Worm (Caenorhabditis elegans) whole organism, L4 larva: ENCODE measurements around the gene wrt-7.

ENCODE experiments used
- F26F4.8 ChIP-seq: fragments of 200-800 bp; sonication (Bioruptor generic); conservative IDR thresholded peaks from 2 replicates; pipeline ENCODE4 v1.3.6; 2022; ENCODE audit warnings: missing genetic modification characterization, missing compliant biosample characterization
- F44E2.7 ChIP-seq: fragments of 200-800 bp; sonication (Bioruptor generic); IDR thresholded peaks from 2 replicates; pipeline ENCODE4 v2.1.2; 2022; ENCODE audit warnings: missing genetic modification characterization, missing compliant biosample characterization
- F49E8.2 ChIP-seq: sonication (generic microtip); optimal IDR thresholded peaks from 2 replicates; lab custom pipeline; 2016; ENCODE audit warnings: missing compliant biosample characterization, mild to moderate bottlenecking, missing genetic modification characterization, borderline replicate concordance
- Y48G9A.11 ChIP-seq: fragments of 200-800 bp; sonication (Bioruptor generic); IDR thresholded peaks from 2 replicates; pipeline ENCODE4 v1.3.6; 2022; ENCODE audit warnings: missing genetic modification reagents, missing genetic modification characterization, missing compliant biosample characterization
- Y5F2A.4 ChIP-seq: fragments of 200-800 bp; sonication (Bioruptor generic); optimal IDR thresholded peaks from 2 replicates; lab custom pipeline; 2018; ENCODE audit warnings: mild to moderate bottlenecking, missing genetic modification characterization, missing compliant biosample characterization
- ama-1 ChIP-seq: fragments of 150-350 bp; optimal IDR thresholded peaks from 2 replicates; lab custom pipeline; 2014; ENCODE audit warnings: inconsistent platforms, mixed read lengths
- ceh-28 ChIP-seq: fragments of 150-350 bp; optimal IDR thresholded peaks from 2 replicates; lab custom pipeline; 2014; ENCODE audit warnings: missing biosample characterization, missing genetic modification reagents, missing genetic modification characterization
- ceh-32 ChIP-seq: sonication (generic microtip); optimal IDR thresholded peaks from 2 replicates; lab custom pipeline; 2016; ENCODE audit warnings: mild to moderate bottlenecking, missing genetic modification characterization, missing compliant biosample characterization; ENCODE audit not compliant: poor library complexity
- ceh-44 ChIP-seq: fragments of 200-800 bp; sonication (Bioruptor generic); IDR thresholded peaks from 2 replicates; pipeline ENCODE4 v1.3.6; 2022; ENCODE audit warnings: missing genetic modification reagents, missing genetic modification characterization, missing compliant biosample characterization
- ces-1 ChIP-seq: fragments of 150-350 bp; sonication (generic microtip); optimal IDR thresholded peaks from 4 replicates; lab custom pipeline; 2014; ENCODE audit warnings: missing biosample characterization, missing genetic modification reagents, missing genetic modification characterization
- cey-2 ChIP-seq: sonication (generic microtip); optimal IDR thresholded peaks from 3 replicates; lab custom pipeline; 2017; ENCODE audit warnings: missing genetic modification characterization, mild to moderate bottlenecking, missing compliant biosample characterization, antibody characterized with exemption, borderline replicate concordance; ENCODE audit not compliant: insufficient read depth
- daf-16 ChIP-seq, 3 experiments: sonication (generic microtip); optimal IDR thresholded peaks; 2 replicates each; lab custom pipeline; 2016 to 2017; ENCODE audit warnings: missing genetic modification characterization in 3 of 3, missing genetic modification reagents in 3 of 3, mild to moderate bottlenecking in 2 of 3, missing compliant biosample characterization in 2 of 3, missing biosample characterization in 1 of 3, moderate library complexity in 1 of 3
- daf-19 ChIP-seq: fragments of 200-800 bp; sonication (Bioruptor generic); conservative IDR thresholded peaks from 2 replicates; pipeline ENCODE4 v1.3.6; 2022; ENCODE audit warnings: missing genetic modification characterization, missing compliant biosample characterization
- dmd-8 ChIP-seq: fragments of 200-800 bp; sonication (Bioruptor generic); IDR thresholded peaks from 2 replicates; pipeline ENCODE4 v1.3.6; 2022; ENCODE audit warnings: missing genetic modification characterization, missing compliant biosample characterization
- dmd-9 ChIP-seq: fragments of 200-800 bp; sonication (Bioruptor generic); IDR thresholded peaks from 2 replicates; pipeline ENCODE4 v1.3.6; 2022; ENCODE audit warnings: missing genetic modification reagents, missing genetic modification characterization, missing compliant biosample characterization
- dpl-1 ChIP-seq: fragments of 150-350 bp; optimal IDR thresholded peaks from 2 replicates; lab custom pipeline; 2014; ENCODE audit warnings: missing biosample characterization, missing genetic modification reagents, missing genetic modification characterization
- gei-8 ChIP-seq: fragments of 200-800 bp; sonication (Bioruptor generic); optimal IDR thresholded peaks from 2 replicates; lab custom pipeline; 2018; ENCODE audit warnings: mild to moderate bottlenecking, missing genetic modification characterization, missing compliant biosample characterization
- hlh-30 ChIP-seq: sonication (generic microtip); optimal IDR thresholded peaks from 2 replicates; lab custom pipeline; 2017; ENCODE audit warnings: antibody characterized with exemption, mild to moderate bottlenecking, missing genetic modification characterization, missing compliant biosample characterization; ENCODE audit not compliant: insufficient read depth
- jun-1 ChIP-seq: fragments of 150-350 bp; optimal IDR thresholded peaks from 2 replicates; lab custom pipeline; 2014; ENCODE audit warnings: missing biosample characterization, missing genetic modification reagents, missing genetic modification characterization
- lim-7 ChIP-seq: fragments of 200-800 bp; sonication (Bioruptor generic); IDR thresholded peaks from 2 replicates; pipeline ENCODE4 v1.3.6; 2022; ENCODE audit warnings: missing genetic modification characterization, missing compliant biosample characterization
- lin-1 ChIP-seq: fragments of 200-800 bp; sonication (Bioruptor generic); IDR thresholded peaks from 2 replicates; pipeline ENCODE4 v1.3.6; 2022; ENCODE audit warnings: missing genetic modification reagents, missing genetic modification characterization, missing compliant biosample characterization
- lin-29 ChIP-seq: fragments of 200-800 bp; sonication (Bioruptor generic); IDR thresholded peaks from 2 replicates; pipeline ENCODE4 v1.3.6; 2022; ENCODE audit warnings: missing genetic modification reagents, missing genetic modification characterization, missing compliant biosample characterization
- lin-38 ChIP-seq: fragments of 200-800 bp; sonication (Bioruptor generic); IDR thresholded peaks from 2 replicates; pipeline ENCODE4 v1.3.6; 2022; ENCODE audit warnings: missing genetic modification reagents, missing genetic modification characterization, missing compliant biosample characterization
- lin-39 ChIP-seq: fragments of 150-350 bp; optimal IDR thresholded peaks from 2 replicates; lab custom pipeline; 2014; ENCODE audit warnings: missing biosample characterization, missing genetic modification reagents, missing genetic modification characterization
- lsy-2 ChIP-seq, 2 experiments: fragments of 150-350 bp in 1 of 2; sonication (generic microtip) in 1 of 2; optimal IDR thresholded peaks; 2 replicates each; lab custom pipeline; 2014 to 2017; ENCODE audit warnings: missing biosample characterization in 2 of 2, missing genetic modification characterization in 2 of 2
- madf-5 ChIP-seq, 2 experiments: fragments of 200-800 bp; sonication (Bioruptor generic); IDR thresholded peaks; 2 replicates each; pipeline ENCODE4 v1.3.6; 2022; ENCODE audit warnings: missing compliant biosample characterization in 2 of 2, missing genetic modification characterization in 2 of 2
- mes-2 ChIP-seq: sonication (generic microtip); optimal IDR thresholded peaks from 2 replicates; lab custom pipeline; 2016; ENCODE audit warnings: missing genotype, mild to moderate bottlenecking, missing genetic modification characterization, missing compliant biosample characterization; ENCODE audit not compliant: poor library complexity, severe bottlenecking
- mxl-2 ChIP-seq: fragments of 200-800 bp; sonication (Bioruptor generic); conservative IDR thresholded peaks from 2 replicates; pipeline ENCODE4 v1.3.6; 2022; ENCODE audit warnings: missing genetic modification reagents, missing genetic modification characterization, missing compliant biosample characterization
- mxl-3 ChIP-seq: fragments of 200-800 bp; sonication (Bioruptor generic); optimal IDR thresholded peaks from 2 replicates; lab custom pipeline; 2018; ENCODE audit warnings: mild to moderate bottlenecking, missing genetic modification characterization, missing compliant biosample characterization
- nhr-10 ChIP-seq: fragments of 150-350 bp; optimal IDR thresholded peaks from 2 replicates; lab custom pipeline; 2014; ENCODE audit warnings: missing biosample characterization, missing genetic modification characterization
- nhr-111 ChIP-seq: fragments of 200-800 bp; sonication (Bioruptor generic); optimal IDR thresholded peaks from 2 replicates; lab custom pipeline; 2018; ENCODE audit warnings: mild to moderate bottlenecking, missing genetic modification characterization, missing compliant biosample characterization
- nhr-28 ChIP-seq: fragments of 150-350 bp; optimal IDR thresholded peaks from 2 replicates; lab custom pipeline; 2014; ENCODE audit warnings: missing biosample characterization, missing genetic modification characterization
- pqm-1 ChIP-seq: sonication (generic microtip); optimal IDR thresholded peaks from 2 replicates; lab custom pipeline; 2017; ENCODE audit warnings: missing biosample characterization, missing genetic modification characterization
- rbr-2 ChIP-seq: sonication (generic microtip); optimal IDR thresholded peaks from 2 replicates; lab custom pipeline; 2016; ENCODE audit warnings: missing genotype, missing genetic modification characterization, missing compliant biosample characterization
- sdz-12 ChIP-seq: fragments of 200-800 bp; sonication (Bioruptor generic); optimal IDR thresholded peaks from 2 replicates; lab custom pipeline; 2018; ENCODE audit warnings: mild to moderate bottlenecking, missing genetic modification characterization, missing compliant biosample characterization
- skn-1 ChIP-seq: fragments of 150-350 bp; optimal IDR thresholded peaks from 2 replicates; lab custom pipeline; 2014; ENCODE audit warnings: missing biosample characterization, missing genetic modification characterization
- snpc-4 ChIP-seq: fragments of 150-350 bp; optimal IDR thresholded peaks from 2 replicates; lab custom pipeline; 2014; ENCODE audit warnings: missing biosample characterization, missing genetic modification characterization
- spr-3 ChIP-seq: fragments of 200-800 bp; sonication (Bioruptor generic); optimal IDR thresholded peaks from 2 replicates; lab custom pipeline; 2018; ENCODE audit warnings: mild to moderate bottlenecking, missing genetic modification characterization, missing compliant biosample characterization
- unc-62 ChIP-seq, 3 experiments: fragments of 150-350 bp in 1 of 3; sonication (generic microtip); optimal IDR thresholded peaks in 2 of 3; peaks in 1 of 3; 1 replicate in 1 of 3; 2 replicates in 2 of 3; lab custom pipeline; 2014 to 2017; ENCODE audit warnings: missing biosample characterization in 3 of 3, missing genetic modification characterization in 3 of 3, missing genetic modification reagents in 3 of 3, missing genotype in 1 of 3
- vab-7 ChIP-seq: fragments of 200-800 bp; sonication (Bioruptor generic); IDR thresholded peaks from 2 replicates; pipeline ENCODE4 v1.3.6; 2022; ENCODE audit warnings: missing genetic modification reagents, missing genetic modification characterization, missing compliant biosample characterization
- zfp-2 ChIP-seq: sonication (generic microtip); optimal IDR thresholded peaks from 2 replicates; lab custom pipeline; 2016; ENCODE audit warnings: mild to moderate bottlenecking, missing genetic modification characterization, missing compliant biosample characterization

The wrt-7 gene

ce11 chrV:15339363-15339762, 2.1 kb upstream of the wrt-7 start, which contains the start of gene clec-228:
TSS of gene clec-228 (minus strand) at chrV:15339463.
- TF ChIP-seq rbr-2 (tag; lab: Kevin White, UChicago) (no peak), skn-1 (no peak), zfp-2 (tag; lab: Kevin White, UChicago) (no peak), gei-8 (GFP tag; lab: Kevin White, UChicago) (no peak), dmd-9 (GFP tag; lab: Robert Waterston, UW) (no peak), ceh-44 (no peak), Y5F2A.4 (GFP tag; lab: Kevin White, UChicago) (no peak), sdz-12 (GFP tag; lab: Kevin White, UChicago) (no peak), lin-29 (GFP tag; lab: Robert Waterston, UW) (no peak), lin-1 (GFP tag; lab: Robert Waterston, UW) (no peak), lim-7 (no peak)

ce11 chrV:15332851-15333250, 4.5 kb downstream of the wrt-7 start, which contains the start of gene srw-113:
TSS of gene srw-113 (plus strand) at chrV:15333151.
- no peak for TF ChIP-seq lin-29 (GFP tag; lab: Robert Waterston, UW)
- no peak for TF ChIP-seq madf-5 (GFP tag; IDR thresholded peaks at IDR 0.05; lab: Robert Waterston, UW)
- TF ChIP-seq lin-38 = no peak
- TF ChIP-seq dmd-8 = no peak
- TF ChIP-seq F26F4.8 (GFP tag; lab: Robert Waterston, UW) = no peak
- no peak for TF ChIP-seq nhr-111
- TF ChIP-seq cey-2 (tag; lab: Kevin White, UChicago) = no peak
- no peak for TF ChIP-seq F44E2.7 (GFP tag; lab: Robert Waterston, UW)
- no peak for TF ChIP-seq lsy-2 (tag; optimal IDR thresholded peaks at IDR 0.05; lab: Kevin White, UChicago)
- no peak for TF ChIP-seq ceh-44
- no peak for TF ChIP-seq Y48G9A.11 (GFP tag; lab: Robert Waterston, UW)
- no peak for TF ChIP-seq daf-16 (GFP tag; optimal IDR thresholded peaks at IDR 0.05; lab: Kevin White, UChicago)
- TF ChIP-seq daf-16 (tag; optimal IDR thresholded peaks at IDR 0.05; lab: Kevin White, UChicago) = no peak
- TF ChIP-seq ceh-32 = no peak
- TF ChIP-seq mxl-3 (GFP tag; lab: Kevin White, UChicago) = no peak
- TF ChIP-seq, all 104 proteins: peak for 0

ce11 chrV:15330314-15330713, 7.0 kb downstream of the wrt-7 start, which contains the start of gene srh-295:
TSS of gene srh-295 (plus strand) at chrV:15330614.
- TF ChIP-seq daf-19 (GFP tag; lab: Robert Waterston, UW) (no peak), ceh-28 (no peak), F49E8.2 (no peak), ama-1 (no peak), daf-16 (GFP tag; optimal IDR thresholded peaks at IDR 0.05; lab: Kevin White, UChicago) (no peak), daf-16 (tag; optimal IDR thresholded peaks at IDR 0.05; lab: Kevin White, UChicago) (no peak)

- TF ChIP-seq nhr-111 (no peak), rbr-2 (tag; lab: Kevin White, UChicago) (no peak), nhr-28 (peak; percentile 0), hlh-30 (tag; lab: Kevin White, UChicago) (no peak), daf-16 (GFP tag; optimal IDR thresholded peaks at IDR 0.05; lab: Kevin White, UChicago) (no peak), daf-16 (tag; optimal IDR thresholded peaks at IDR 0.05; lab: Kevin White, UChicago) (peak; percentile 15), pqm-1 (tag; lab: Kevin White, UChicago) (peak; percentile 9)
- TF ChIP-seq, all 104 proteins: peak for 3
Observed at ce11 chrV:15327745-15328447, 9.4 kb downstream of the wrt-7 start, which contains the start of gene ZK1037.6. TSS of gene ZK1037.6 (minus strand) at chrV:15327795.

ce11 chrV:15323417-15323816, 13.9 kb downstream of the wrt-7 start:
- TF ChIP-seq skn-1 = no peak
- no peak for TF ChIP-seq Y5F2A.4 (GFP tag; lab: Kevin White, UChicago)
- no peak for TF ChIP-seq nhr-10 (tag; lab: Kevin White, UChicago)
- TF ChIP-seq spr-3 (GFP tag; lab: Kevin White, UChicago) = no peak
- TF ChIP-seq snpc-4 (tag; lab: Kevin White, UChicago) = no peak
- TF ChIP-seq mxl-2 (GFP tag; lab: Robert Waterston, UW) = no peak
- no peak for TF ChIP-seq dpl-1 (GFP tag; lab: Kevin White, UChicago)
- TF ChIP-seq mes-2 (tag; lab: Kevin White, UChicago) = no peak
- no peak for TF ChIP-seq unc-62 (GFP tag; optimal IDR thresholded peaks at IDR 0.05 in 1 of 2; lab: Kevin White, UChicago)
- TF ChIP-seq unc-62 (tag; optimal IDR thresholded peaks at IDR 0.05; lab: Kevin White, UChicago) = no peak
- no peak for TF ChIP-seq lsy-2 (tag; optimal IDR thresholded peaks at IDR 0.05; lab: Kevin White, UChicago)
- no peak for TF ChIP-seq lin-39 (tag; lab: Kevin White, UChicago)
- no peak for TF ChIP-seq F44E2.7 (GFP tag; lab: Robert Waterston, UW)
- TF ChIP-seq ces-1 = no peak
- TF ChIP-seq jun-1 (tag; lab: Kevin White, UChicago) = no peak
- no peak for TF ChIP-seq vab-7
